Worm (Caenorhabditis elegans) whole organism, early embryonic: ENCODE results near the gene taf-3.

Source experiments
- B0310.2 ChIP-seq: sonication (generic microtip); optimal IDR thresholded peaks from 2 replicates; lab custom pipeline; 2016; ENCODE audit warnings: mild to moderate bottlenecking, missing genetic modification characterization, missing compliant biosample characterization
- aly-1 ChIP-seq: sonication (generic microtip); optimal IDR thresholded peaks from 2 replicates; lab custom pipeline; 2016; ENCODE audit warnings: missing genetic modification characterization, missing compliant biosample characterization
- ama-1 ChIP-seq: fragments of 150-350 bp; optimal IDR thresholded peaks from 2 replicates; lab custom pipeline; 2014
- ceh-13 ChIP-seq: fragments of 200-800 bp; sonication (Bioruptor generic); optimal IDR thresholded peaks from 2 replicates; lab custom pipeline; 2018; ENCODE audit warnings: mild to moderate bottlenecking, missing genetic modification characterization, missing compliant biosample characterization
- ceh-36 ChIP-seq: sonication (generic microtip); optimal IDR thresholded peaks from 2 replicates; lab custom pipeline; 2016; ENCODE audit warnings: missing genetic modification characterization, inconsistent platforms, missing compliant biosample characterization
- flt-1 ChIP-seq: fragments of 200-800 bp; sonication (Bioruptor generic); IDR thresholded peaks from 2 replicates; pipeline ENCODE4 v1.3.6; 2022; ENCODE audit warnings: missing genetic modification characterization, missing compliant biosample characterization
- hmbx-1 ChIP-seq: sonication (generic microtip); optimal IDR thresholded peaks from 2 replicates; lab custom pipeline; 2016; ENCODE audit warnings: mild to moderate bottlenecking, missing genetic modification characterization, missing compliant biosample characterization
- hmg-4 ChIP-seq: fragments of 200-800 bp; sonication (Bioruptor generic); optimal IDR thresholded peaks from 2 replicates; lab custom pipeline; 2018; ENCODE audit warnings: mild to moderate bottlenecking, missing genetic modification characterization, missing compliant biosample characterization
- scrt-1 ChIP-seq: fragments of 200-800 bp; sonication (Bioruptor generic); IDR thresholded peaks from 2 replicates; pipeline ENCODE4 v1.3.6; 2022; ENCODE audit warnings: missing genetic modification characterization, missing compliant biosample characterization
- tra-4 ChIP-seq: sonication (generic microtip); optimal IDR thresholded peaks from 2 replicates; lab custom pipeline; 2017; ENCODE audit warnings: missing genetic modification characterization, missing compliant biosample characterization

DNA sequence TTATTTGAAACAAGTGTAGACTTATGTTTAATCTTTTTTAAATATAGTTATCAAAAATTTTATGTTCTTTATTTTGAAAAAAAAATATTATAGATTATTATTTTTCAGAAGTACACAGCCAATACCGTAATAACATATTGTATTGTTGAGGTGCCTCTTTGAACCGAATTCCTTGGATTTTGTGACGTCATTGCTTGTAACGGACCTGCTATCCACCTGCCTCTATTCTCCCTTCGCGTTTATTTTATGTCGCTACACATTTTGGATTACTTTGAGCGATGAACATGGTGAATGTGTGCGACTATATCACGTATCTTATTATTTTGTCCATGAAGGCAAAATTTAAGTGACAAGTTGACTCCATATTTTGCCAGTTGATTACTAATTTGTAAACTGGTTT, 5.0 kb upstream of the taf-3 start:
- TF ChIP-seq flt-1 (GFP tag; lab: Robert Waterston, UW) (no peak), ceh-36 (tag; lab: Kevin White, UChicago) (no peak), ama-1 (lab: Kevin White, UChicago) (no peak), tra-4 (tag; lab: Kevin White, UChicago) (no peak), B0310.2 (tag; lab: Kevin White, UChicago) (no peak), hmbx-1 (no peak), aly-1 (no peak), ceh-13 (no peak), hmg-4 (GFP tag; lab: Kevin White, UChicago) (no peak), scrt-1 (GFP tag; lab: Robert Waterston, UW) (no peak)
